Worm (Caenorhabditis elegans): Measurements from ENCODE around the gene mls-1.
"Not testable (repeated sequence)": the region's sequence is repeated elsewhere in the genome, so short reads cannot be mapped to it uniquely, and the experiment has no call there.

ce11 chrIII:7452438-7452837, 7.7 kb upstream of the mls-1 start:
- TF ChIP-seq pha-4 (tag; optimal IDR thresholded peaks at IDR 0.05); snpc-4 (GFP tag; optimal IDR thresholded peaks at IDR 0.05); snpc-4 (tag; optimal IDR thresholded peaks at IDR 0.05); ets-4 (GFP tag; optimal IDR thresholded peaks at IDR 0.05); madf-6 (GFP tag; IDR thresholded peaks at IDR 0.05); attf-6 (GFP tag; IDR thresholded peaks at IDR 0.05); ceh-27 (GFP tag; optimal IDR thresholded peaks at IDR 0.05): not testable (repeated sequence)

Measured in whole organism, young adult.